Worm (Caenorhabditis elegans) whole organism, L1 larva: Measurements from ENCODE around the gene nhr-59.

Experiments
- C16A3.4 ChIP-seq: fragments of 150-350 bp; optimal IDR thresholded peaks from 2 replicates; lab custom pipeline; 2014; ENCODE audit warnings: missing biosample characterization, missing genetic modification characterization
- C34B4.2 ChIP-seq: sonication (generic microtip); optimal IDR thresholded peaks from 2 replicates; lab custom pipeline; 2017; ENCODE audit warnings: mild to moderate bottlenecking, missing genetic modification characterization, missing compliant biosample characterization
- F16B12.6 ChIP-seq: fragments of 150-350 bp; optimal IDR thresholded peaks from 2 replicates; lab custom pipeline; 2014; ENCODE audit warnings: missing biosample characterization, missing genetic modification characterization
- Y116A8C.19 ChIP-seq: sonication (generic microtip); optimal IDR thresholded peaks from 2 replicates; lab custom pipeline; 2016; ENCODE audit warnings: missing compliant biosample characterization, missing genetic modification characterization, borderline replicate concordance
- ama-1 ChIP-seq: fragments of 150-350 bp; optimal IDR thresholded peaks from 2 replicates; lab custom pipeline; 2014
- ceh-63 ChIP-seq: fragments of 200-800 bp; sonication (Bioruptor generic); optimal IDR thresholded peaks from 2 replicates; lab custom pipeline; 2018; ENCODE audit warnings: mild to moderate bottlenecking, missing genetic modification characterization, missing compliant biosample characterization
- ceh-88 ChIP-seq: fragments of 200-800 bp; sonication (Bioruptor generic); IDR thresholded peaks from 2 replicates; pipeline ENCODE4 v1.3.6; 2022; ENCODE audit warnings: missing genetic modification characterization, missing compliant biosample characterization
- ceh-90 ChIP-seq: sonication (generic microtip); optimal IDR thresholded peaks from 2 replicates; lab custom pipeline; 2016; ENCODE audit warnings: missing genetic modification characterization, missing compliant biosample characterization
- dpl-1 ChIP-seq, 3 experiments: fragments of 150-350 bp in 2 of 3; sonication (generic microtip) in 1 of 3; optimal IDR thresholded peaks; 2 replicates each; lab custom pipeline; 2014 to 2017; ENCODE audit warnings: missing biosample characterization in 3 of 3, missing genetic modification characterization in 3 of 3, missing genetic modification reagents in 3 of 3
- efl-1 ChIP-seq, 4 experiments: fragments of 150-350 bp; optimal IDR thresholded peaks in 3 of 4; peaks in 1 of 4; 1 replicate in 1 of 4; 2 replicates in 3 of 4; lab custom pipeline; 2014; ENCODE audit warnings: missing biosample characterization in 2 of 4, missing genetic modification characterization in 2 of 4, missing genetic modification reagents in 2 of 4
- elt-2 ChIP-seq: sonication (generic microtip); optimal IDR thresholded peaks from 2 replicates; lab custom pipeline; 2016; ENCODE audit warnings: missing genetic modification characterization, mild to moderate bottlenecking, inconsistent platforms, missing compliant biosample characterization, missing genetic modification reagents
- fkh-8 ChIP-seq: sonication (generic microtip); optimal IDR thresholded peaks from 2 replicates; lab custom pipeline; 2016; ENCODE audit warnings: mild to moderate bottlenecking, missing genetic modification characterization, missing compliant biosample characterization
- hlh-4 ChIP-seq: sonication (generic microtip); optimal IDR thresholded peaks from 2 replicates; lab custom pipeline; 2016; ENCODE audit warnings: mild to moderate bottlenecking, missing genetic modification characterization, missing compliant biosample characterization
- irx-1 ChIP-seq: sonication (generic microtip); optimal IDR thresholded peaks from 2 replicates; lab custom pipeline; 2016; ENCODE audit warnings: missing genetic modification characterization, missing compliant biosample characterization
- isw-1 ChIP-seq: fragments of 200-800 bp; sonication (Bioruptor generic); IDR thresholded peaks from 2 replicates; pipeline ENCODE4 v1.3.6; 2022; ENCODE audit warnings: missing genetic modification characterization, missing compliant biosample characterization
- lin-13 ChIP-seq: fragments of 150-350 bp; optimal IDR thresholded peaks from 2 replicates; lab custom pipeline; 2014; ENCODE audit warnings: missing biosample characterization, missing genetic modification reagents, missing genetic modification characterization
- lin-15B ChIP-seq: fragments of 150-350 bp; sonication (generic microtip); optimal IDR thresholded peaks from 3 replicates; lab custom pipeline; 2014; ENCODE audit warnings: missing biosample characterization, missing genetic modification characterization
- lin-35 ChIP-seq, 2 experiments: fragments of 150-350 bp; optimal IDR thresholded peaks; 2 replicates each; lab custom pipeline; 2014; ENCODE audit warnings: missing biosample characterization in 2 of 2, missing genetic modification characterization in 2 of 2, missing genetic modification reagents in 2 of 2
- lin-39 ChIP-seq: fragments of 150-350 bp; optimal IDR thresholded peaks from 2 replicates; lab custom pipeline; 2014; ENCODE audit warnings: missing biosample characterization, missing genetic modification reagents, missing genetic modification characterization
- mdl-1 ChIP-seq, 2 experiments: fragments of 150-350 bp; optimal IDR thresholded peaks; 2 replicates each; lab custom pipeline; 2014 to 2017; ENCODE audit warnings: missing biosample characterization in 2 of 2, missing genetic modification characterization in 2 of 2, inconsistent platforms in 1 of 2
- mef-2 ChIP-seq: fragments of 150-350 bp; optimal IDR thresholded peaks from 2 replicates; lab custom pipeline; 2014; ENCODE audit warnings: missing biosample characterization, missing genetic modification characterization
- nhr-237 ChIP-seq: fragments of 150-350 bp; optimal IDR thresholded peaks from 2 replicates; lab custom pipeline; 2014; ENCODE audit warnings: missing biosample characterization, missing genetic modification characterization
- nhr-28 ChIP-seq: fragments of 150-350 bp; optimal IDR thresholded peaks from 2 replicates; lab custom pipeline; 2014; ENCODE audit warnings: missing biosample characterization, missing genetic modification characterization
- nhr-47 ChIP-seq: sonication (generic microtip); optimal IDR thresholded peaks from 2 replicates; lab custom pipeline; 2016; ENCODE audit warnings: mild to moderate bottlenecking, missing genetic modification characterization, moderate library complexity, missing compliant biosample characterization
- skn-1 ChIP-seq: fragments of 150-350 bp; optimal IDR thresholded peaks from 2 replicates; lab custom pipeline; 2014; ENCODE audit warnings: missing biosample characterization, missing genetic modification characterization
- sup-37 ChIP-seq: fragments of 200-800 bp; sonication (Bioruptor generic); optimal IDR thresholded peaks from 2 replicates; lab custom pipeline; 2018; ENCODE audit warnings: mild to moderate bottlenecking, missing genetic modification characterization, missing compliant biosample characterization
- swsn-7 ChIP-seq: sonication (generic microtip); optimal IDR thresholded peaks from 2 replicates; lab custom pipeline; 2016; ENCODE audit warnings: missing genetic modification characterization, missing compliant biosample characterization
- tbx-2 ChIP-seq: sonication (generic microtip); optimal IDR thresholded peaks from 2 replicates; lab custom pipeline; 2016; ENCODE audit warnings: missing genetic modification characterization, missing compliant biosample characterization
- tlp-1 ChIP-seq: fragments of 150-350 bp; optimal IDR thresholded peaks from 2 replicates; lab custom pipeline; 2014; ENCODE audit warnings: missing biosample characterization, missing genetic modification characterization
- unc-62 ChIP-seq: fragments of 150-350 bp; optimal IDR thresholded peaks from 2 replicates; lab custom pipeline; 2014; ENCODE audit warnings: missing biosample characterization, missing genetic modification reagents, missing genetic modification characterization
- xbp-1 ChIP-seq: sonication (generic microtip); optimal IDR thresholded peaks from 2 replicates; lab custom pipeline; 2016; ENCODE audit warnings: missing genetic modification characterization, missing compliant biosample characterization
- zip-4 ChIP-seq: fragments of 200-800 bp; sonication (Bioruptor generic); optimal IDR thresholded peaks from 2 replicates; lab custom pipeline; 2018; ENCODE audit warnings: mild to moderate bottlenecking, missing genetic modification characterization, moderate library complexity, missing compliant biosample characterization

Gene nhr-59

DNA sequence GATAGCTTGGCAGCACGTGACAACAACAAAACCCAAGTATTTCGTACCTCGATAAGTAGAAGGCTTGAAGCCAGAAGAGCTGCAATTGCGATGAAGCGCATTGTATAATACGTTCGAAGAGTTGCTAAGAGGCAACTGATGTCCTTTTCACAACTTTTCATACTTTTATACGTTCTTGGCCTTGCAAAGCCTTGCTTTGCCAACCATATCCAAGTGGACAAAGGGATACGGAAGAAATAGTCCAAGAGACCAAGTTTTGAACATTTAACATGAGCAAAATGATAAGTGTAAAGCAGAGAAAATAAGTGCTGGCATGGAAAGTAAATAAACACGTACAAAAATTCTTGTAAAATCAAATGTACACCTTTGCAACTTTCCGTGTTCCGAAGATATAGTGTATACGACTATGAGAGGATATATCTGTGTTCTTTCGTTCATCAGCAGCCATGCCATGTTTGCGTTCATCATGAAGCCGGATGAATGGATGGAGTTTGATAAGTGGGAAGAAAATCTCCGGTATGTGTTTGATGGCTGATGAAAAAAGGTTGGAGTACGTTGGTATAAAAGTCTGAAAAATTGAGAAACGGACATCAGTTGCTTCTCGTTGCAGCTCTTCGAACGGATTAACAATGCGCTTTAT is 3.7 kb downstream of the nhr-59 start, which contains the start of the genes Y5H2A.4 and abu-4:
TSS of gene Y5H2A.4 (minus strand) at position 101 of the 640 bp plus-strand sequence.
TSS of gene abu-4 (plus strand) at position 590 of the 640 bp plus-strand sequence.
- no peak for TF ChIP-seq xbp-1 (tag; lab: Kevin White, UChicago)
- no peak for TF ChIP-seq lin-13

DNA sequence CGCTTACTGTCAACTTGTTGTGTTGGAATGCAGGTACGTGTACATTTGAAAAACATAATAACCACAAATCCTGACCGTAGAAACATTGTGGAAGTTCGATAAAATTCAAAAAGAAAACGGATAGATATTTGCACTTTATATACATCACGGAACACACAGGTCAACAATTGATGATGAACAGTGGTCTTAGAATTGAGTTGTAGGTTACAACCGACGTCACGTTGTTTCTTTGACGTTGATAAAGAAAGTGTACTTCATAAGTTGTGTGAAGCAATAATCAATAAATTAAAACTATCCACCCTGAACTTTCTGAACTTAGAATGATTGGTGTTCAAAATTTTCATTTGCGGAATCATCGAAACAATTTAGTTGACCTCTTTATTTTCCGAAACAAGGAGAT is 6.3 kb downstream of the nhr-59 start, which contains the start of gene Y5H2A.1:
TSS of gene Y5H2A.1 (minus strand) at position 101 of the 400 bp plus-strand sequence.
- TF ChIP-seq elt-2 (tag; lab: Kevin White, UChicago) (no peak), lin-39 (tag; lab: Kevin White, UChicago) (no peak), lin-15B (tag; lab: Kevin White, UChicago) (no peak), mef-2 (tag; lab: Kevin White, UChicago) (no peak), sup-37 (no peak), hlh-4 (no peak), Y116A8C.19 (tag; lab: Kevin White, UChicago) (no peak), C34B4.2 (tag; lab: Kevin White, UChicago) (no peak)

ce11 chrV:2266958-2267357 is 11.1 kb downstream of the nhr-59 start, which contains the start of gene nhr-275:
Gene nhr-275, minus strand, starts transcription at chrV:2267058.
- TF ChIP-seq unc-62 (no peak), ceh-63 (no peak), dpl-1 (GFP tag; optimal IDR thresholded peaks at IDR 0.05; lab: Kevin White, UChicago) (no peak), nhr-237 (tag; lab: Kevin White, UChicago) (no peak), ceh-90 (tag; lab: Kevin White, UChicago) (no peak), tlp-1 (no peak), C16A3.4 (tag; lab: Kevin White, UChicago) (no peak), isw-1 (no peak), zip-4 (GFP tag; lab: Kevin White, UChicago) (no peak), fkh-8 (tag; lab: Kevin White, UChicago) (no peak), nhr-47 (no peak), lin-15B (tag; lab: Kevin White, UChicago) (no peak), mdl-1 (tag; optimal IDR thresholded peaks at IDR 0.05; lab: Kevin White, UChicago) (no peak), tbx-2 (tag; lab: Kevin White, UChicago) (no peak)

ce11 chrV:2264925-2265324 is 13.1 kb downstream of the nhr-59 start:
- no peak for TF ChIP-seq nhr-28 (tag; lab: Kevin White, UChicago)
- TF ChIP-seq efl-1 (optimal IDR thresholded peaks at IDR 0.05; lab: Kevin White, UChicago), result no peak
- peak in 1 of 2 experiments; percentile 88 for TF ChIP-seq efl-1 (GFP tag; optimal IDR thresholded peaks at IDR 0.05 in 1 of 2; lab: Kevin White, UChicago)
- TF ChIP-seq F16B12.6 (tag; lab: Kevin White, UChicago), result no peak
- TF ChIP-seq ama-1 (lab: Kevin White, UChicago), result no peak

ce11 chrV:2264455-2264854 is 13.6 kb downstream of the nhr-59 start, which contains the start of gene nhr-183:
Gene nhr-183, minus strand, starts transcription at chrV:2264634.
- TF ChIP-seq skn-1 (tag; lab: Kevin White, UChicago) (peak; percentile 46), irx-1 (tag; lab: Kevin White, UChicago) (no peak), ceh-88 (GFP tag; lab: Robert Waterston, UW) (no peak), swsn-7 (tag; lab: Kevin White, UChicago) (no peak), efl-1 (optimal IDR thresholded peaks at IDR 0.05; lab: Kevin White, UChicago) (no peak), efl-1 (GFP tag; optimal IDR thresholded peaks at IDR 0.05 in 1 of 2; lab: Kevin White, UChicago) (peak in 1 of 2 experiments; percentile 37), fkh-8 (tag; lab: Kevin White, UChicago) (peak; percentile 10), lin-35 (GFP tag; optimal IDR thresholded peaks at IDR 0.05; lab: Kevin White, UChicago) (peak in 1 of 2 experiments; percentile 19)
